Fruit fly (Drosophila melanogaster): ENCODE measurements around the gene Tb.

Tb gene

dm6 chr3R:26654594-26654993 lies 1.6 kb upstream of the Tb start (continued):
- TF ChIP-seq CG12744 (GFP tag; optimal IDR thresholded peaks at IDR 0.05), result peak; percentile 23
- peak; percentile 19 for TF ChIP-seq eyg (GFP tag; optimal IDR thresholded peaks at IDR 0.05)
- peak; percentile 61 for TF ChIP-seq lilli (GFP tag; optimal IDR thresholded peaks at IDR 0.05)
- no peak for TF ChIP-seq CG16863 (GFP tag; optimal IDR thresholded peaks at IDR 0.05)
- TF ChIP-seq CG4282 (GFP tag; optimal IDR thresholded peaks at IDR 0.05), result no peak
- peak; percentile 36; the same call in 1 of the 2 replicates for TF ChIP-seq Nf-YA (GFP tag; IDR thresholded peaks at IDR 0.05)
- TF ChIP-seq CG34224 (GFP tag; IDR thresholded peaks at IDR 0.05; ENCODE audit: partially characterized antibody), result no peak
- TF ChIP-seq gce (GFP tag; IDR thresholded peaks at IDR 0.05), result 0 out of 3 replicates have a peak, but pooled peaks have one; percentile 15
- TF ChIP-seq stwl (tag; optimal IDR thresholded peaks at IDR 0.05), result no peak

dm6 chr3R:26655416-26655945 lies 759 bp upstream of the Tb start:
- TF ChIP-seq Hr39 (optimal IDR thresholded peaks at IDR 0.05), result no peak
- no peak for TF ChIP-seq CG2875 (GFP tag; optimal IDR thresholded peaks at IDR 0.05)
- no peak for TF ChIP-seq Xrp1 (GFP tag; IDR thresholded peaks at IDR 0.05)
- no peak for TF ChIP-seq prd (optimal IDR thresholded peaks at IDR 0.05)
- TF ChIP-seq prd (GFP tag; IDR thresholded peaks at IDR 0.05), result no peak
- no peak for TF ChIP-seq CG7556 (GFP tag; optimal IDR thresholded peaks at IDR 0.05)
- TF ChIP-seq Hsf (GFP tag; optimal IDR thresholded peaks at IDR 0.05), result no peak
- no peak for TF ChIP-seq MESR4 (GFP tag; optimal IDR thresholded peaks at IDR 0.05)
- no peak for TF ChIP-seq Usf (GFP tag; optimal IDR thresholded peaks at IDR 0.05)
- no peak for TF ChIP-seq scrt (GFP tag; optimal IDR thresholded peaks at IDR 0.05)
- TF ChIP-seq vvl (GFP tag; IDR thresholded peaks at IDR 0.05), result peak; percentile 86
- TF ChIP-seq ems (GFP tag; optimal IDR thresholded peaks at IDR 0.05), result no peak
- TF ChIP-seq Abd-B (GFP tag; optimal IDR thresholded peaks at IDR 0.05), result peak; percentile 7
- no peak for TF ChIP-seq Kr (GFP tag; optimal IDR thresholded peaks at IDR 0.05)
- TF ChIP-seq fd96Cb (tag; optimal IDR thresholded peaks at IDR 0.05), result no peak
- no peak for TF ChIP-seq CG43689 (GFP tag; IDR thresholded peaks at IDR 0.05)
- no peak for TF ChIP-seq CG12219 (GFP tag; optimal IDR thresholded peaks at IDR 0.05)
- no peak for TF ChIP-seq nerfin-2 (GFP tag; IDR thresholded peaks at IDR 0.05; ENCODE audit: partially characterized antibody)
- no peak for TF ChIP-seq ham (GFP tag; IDR thresholded peaks at IDR 0.05)
- no peak for TF ChIP-seq Dad (GFP tag; optimal IDR thresholded peaks at IDR 0.05)
- no peak for TF ChIP-seq slou (GFP tag; optimal IDR thresholded peaks at IDR 0.05)
- peak; percentile 99 for TF ChIP-seq abd-A (tag; optimal IDR thresholded peaks at IDR 0.05)
- no peak for TF ChIP-seq CG31224 (GFP tag; IDR thresholded peaks at IDR 0.05)
- no peak for TF ChIP-seq stwl (tag; optimal IDR thresholded peaks at IDR 0.05)
- no peak for TF ChIP-seq dmrt11E (tag; optimal IDR thresholded peaks at IDR 0.05)
- TF ChIP-seq CG33213 (GFP tag; optimal IDR thresholded peaks at IDR 0.05), result no peak
- no peak for TF ChIP-seq CG11695 (GFP tag; IDR thresholded peaks at IDR 0.05)
- no peak for TF ChIP-seq Dbx (GFP tag; IDR thresholded peaks at IDR 0.05)
- TF ChIP-seq Poxn (GFP tag; IDR thresholded peaks at IDR 0.05), result no peak
- TF ChIP-seq lilli (GFP tag; optimal IDR thresholded peaks at IDR 0.05), result no peak
- no peak for TF ChIP-seq CG6254 (GFP tag; optimal IDR thresholded peaks at IDR 0.05)
- no peak for TF ChIP-seq CG7745 (tag; optimal IDR thresholded peaks at IDR 0.05)
- no peak for TF ChIP-seq CG8089 (GFP tag; optimal IDR thresholded peaks at IDR 0.05)
- TF ChIP-seq CG15479 (GFP tag; optimal IDR thresholded peaks at IDR 0.05), result no peak
- no peak for TF ChIP-seq Drgx (GFP tag; IDR thresholded peaks at IDR 0.05)
- no peak for TF ChIP-seq Atf3 (GFP tag; optimal IDR thresholded peaks at IDR 0.05)
- no peak for TF ChIP-seq CG9932 (GFP tag; IDR thresholded peaks at IDR 0.05)
- no peak for TF ChIP-seq maf-S (GFP tag; optimal IDR thresholded peaks at IDR 0.05)
- no peak for TF ChIP-seq Dek (tag; optimal IDR thresholded peaks at IDR 0.05)
- TF ChIP-seq Bdp1 (GFP tag; optimal IDR thresholded peaks at IDR 0.05), result no peak
- no peak for TF ChIP-seq sr (GFP tag; IDR thresholded peaks at IDR 0.05)
- TF ChIP-seq run (tag; optimal IDR thresholded peaks at IDR 0.05), result peak; percentile 96
- TF ChIP-seq MTF-1 (GFP tag; optimal IDR thresholded peaks at IDR 0.05; ENCODE audit: borderline replicate concordance), result no peak
- no peak for TF ChIP-seq Mad (GFP tag; optimal IDR thresholded peaks at IDR 0.05)

Data from whole organism, embryonic.